Worm (Caenorhabditis elegans) whole organism, midembryonic: ENCODE measurements around the gene ceh-40.
"Not testable (repeated sequence)": the region's sequence is repeated elsewhere in the genome, so short reads cannot be mapped to it uniquely, and the experiment has no call there.

Experiments used
- T22C8.4 ChIP-seq: fragments of 200-800 bp; sonication (Bioruptor generic); IDR thresholded peaks from 2 replicates; pipeline ENCODE4 v1.3.6; 2022; ENCODE audit warnings: missing genetic modification characterization, missing compliant biosample characterization
- cog-1 ChIP-seq: sonication (generic microtip); optimal IDR thresholded peaks from 2 replicates; lab custom pipeline; 2016; ENCODE audit warnings: missing genetic modification characterization, missing compliant biosample characterization
- flt-1 ChIP-seq: fragments of 200-800 bp; sonication (Bioruptor generic); IDR thresholded peaks from 2 replicates; pipeline ENCODE4 v1.3.6; 2022; ENCODE audit warnings: missing genetic modification characterization, missing compliant biosample characterization
- klf-2 ChIP-seq: fragments of 200-800 bp; sonication (Bioruptor generic); conservative IDR thresholded peaks from 2 replicates; pipeline ENCODE4 v1.3.6; 2022; ENCODE audit warnings: missing genetic modification reagents, missing genetic modification characterization, missing compliant biosample characterization
- med-1 ChIP-seq: sonication (generic microtip); optimal IDR thresholded peaks from 2 replicates; lab custom pipeline; 2017; ENCODE audit warnings: missing genetic modification characterization, mild to moderate bottlenecking, missing compliant biosample characterization, antibody characterized with exemption, missing genetic modification reagents; ENCODE audit not compliant: insufficient read depth
- ref-1 ChIP-seq: fragments of 200-800 bp; sonication (Bioruptor generic); conservative IDR thresholded peaks from 2 replicates; pipeline ENCODE4 v1.3.6; 2022; ENCODE audit warnings: missing genetic modification reagents, missing genetic modification characterization, missing compliant biosample characterization
- tab-1 ChIP-seq: fragments of 200-800 bp; sonication (Bioruptor generic); IDR thresholded peaks from 2 replicates; pipeline ENCODE4 v1.3.6; 2022; ENCODE audit warnings: missing genetic modification characterization, missing compliant biosample characterization
- ztf-23 ChIP-seq: fragments of 200-800 bp; sonication (Bioruptor generic); IDR thresholded peaks from 2 replicates; pipeline ENCODE4 v1.3.6; 2022; ENCODE audit warnings: missing genetic modification reagents, missing genetic modification characterization, missing compliant biosample characterization
- ztf-29 ChIP-seq: fragments of 200-800 bp; sonication (Bioruptor generic); IDR thresholded peaks from 2 replicates; pipeline ENCODE4 v1.3.6; 2022; ENCODE audit warnings: missing genetic modification reagents, missing genetic modification characterization, missing compliant biosample characterization

The ceh-40 gene

ce11 chrX:12308045-12308499 is 12.5 kb downstream of the ceh-40 start, which contains the start of gene F17A2.16:
Gene F17A2.16, plus strand, starts transcription at chrX:12308449.
- not testable (repeated sequence) for TF ChIP-seq tab-1, ztf-29, ztf-23 (GFP tag; lab: Robert Waterston, UW)

DNA sequence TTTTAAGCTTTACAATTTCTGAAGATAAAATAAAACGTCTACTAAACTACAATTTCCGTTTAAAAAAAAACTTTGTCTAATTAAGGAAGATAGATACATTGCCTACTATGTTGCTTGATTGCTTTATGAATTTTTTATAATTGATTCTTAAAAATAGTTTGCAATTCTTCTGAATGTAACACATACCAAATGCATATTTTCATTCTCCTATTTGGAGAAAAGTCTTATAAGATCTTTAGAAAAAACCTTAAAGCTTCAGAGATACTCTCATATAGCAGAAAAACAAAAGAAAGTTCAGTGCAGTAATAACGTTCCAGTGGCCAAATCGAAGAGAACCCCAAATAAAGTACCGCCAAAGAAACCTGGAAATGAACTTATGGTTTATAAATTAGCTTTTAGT is 14.0 kb downstream of the ceh-40 start, which contains the start of gene phf-32:
TSS of gene phf-32 (plus strand) at position 301 of the 400 bp plus-strand sequence.
- TF ChIP-seq cog-1 (tag; lab: Kevin White, UChicago) (no peak), med-1 (no peak), T22C8.4 (GFP tag; lab: Robert Waterston, UW) (no peak), ztf-29 (GFP tag; lab: Robert Waterston, UW) (no peak), flt-1 (GFP tag; lab: Robert Waterston, UW) (no peak), ref-1 (GFP tag; lab: Robert Waterston, UW) (no peak), klf-2 (no peak), ztf-23 (GFP tag; lab: Robert Waterston, UW) (no peak), tab-1 (GFP tag; lab: Robert Waterston, UW) (no peak)

DNA sequence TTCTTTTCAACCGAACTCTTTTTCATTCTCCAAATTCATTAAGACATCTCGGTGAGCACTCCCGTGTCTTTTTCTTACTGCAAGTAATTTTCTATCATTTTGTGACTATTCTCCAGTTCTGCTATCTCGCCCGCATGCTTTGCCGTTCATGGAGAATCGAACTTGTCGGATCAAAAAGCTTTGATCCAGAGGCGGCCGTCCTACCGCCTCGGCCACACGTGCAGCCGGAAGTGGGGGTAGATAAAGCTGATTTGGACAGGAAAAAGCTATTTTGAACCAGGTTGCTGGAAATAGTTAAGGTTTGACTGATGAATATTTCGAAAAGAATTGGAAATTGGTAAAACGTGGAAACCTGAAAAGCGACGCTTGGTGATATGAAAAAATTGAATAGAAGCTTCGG is 16.3 kb downstream of the ceh-40 start:
- no peak for TF ChIP-seq cog-1 (tag; lab: Kevin White, UChicago)

- TF ChIP-seq tab-1, ref-1, ztf-29 (GFP tag; lab: Robert Waterston, UW): not testable (repeated sequence)
Measured at ce11 chrX:12302755-12303154, 17.8 kb downstream of the ceh-40 start, which contains the start of gene dot-1.3. Gene dot-1.3, minus strand, starts transcription at chrX:12302855.

- TF ChIP-seq ref-1 (GFP tag; lab: Robert Waterston, UW) (no peak), flt-1 (GFP tag; lab: Robert Waterston, UW) (no peak), ztf-29 (GFP tag; lab: Robert Waterston, UW) (no peak), klf-2 (no peak), ztf-23 (GFP tag; lab: Robert Waterston, UW) (no peak), T22C8.4 (GFP tag; lab: Robert Waterston, UW) (no peak), med-1 (no peak), tab-1 (GFP tag; lab: Robert Waterston, UW) (no peak), cog-1 (tag; lab: Kevin White, UChicago) (no peak)
Measured at ce11 chrX:12299834-12300233, 20.7 kb downstream of the ceh-40 start, which contains the start of gene W06D11.5. Gene W06D11.5, plus strand, starts transcription at chrX:12300134.

- TF ChIP-seq ztf-29 (GFP tag; lab: Robert Waterston, UW), result no peak
- no peak for TF ChIP-seq ref-1 (GFP tag; lab: Robert Waterston, UW)
- TF ChIP-seq med-1, result no peak
Measured at ce11 chrX:12298324-12298723, 22.3 kb downstream of the ceh-40 start, which contains the start of gene W06D11.3. Gene W06D11.3, plus strand, starts transcription at chrX:12298683.

DNA sequence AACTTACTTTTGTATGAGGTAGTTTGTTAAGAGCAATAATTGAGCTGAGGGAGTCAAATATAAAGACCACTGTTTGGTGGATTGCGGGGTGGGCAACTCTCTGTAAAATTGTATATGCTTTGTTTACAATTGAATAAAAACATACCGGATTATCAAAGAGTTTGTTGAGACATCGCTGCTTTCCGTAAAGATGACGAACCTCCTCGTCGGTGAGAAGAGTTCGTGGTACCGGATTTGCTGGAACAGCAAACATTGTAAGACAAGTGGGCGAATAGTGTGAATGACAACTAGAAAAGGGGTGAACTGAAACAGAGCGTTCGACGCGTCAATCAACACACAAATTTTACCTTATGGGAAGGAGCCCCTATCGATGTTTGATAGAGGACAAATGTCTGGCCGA is 24.2 kb downstream of the ceh-40 start, which contains the start of gene W06D11.2:
TSS of gene W06D11.2 (minus strand) at position 339 of the 400 bp plus-strand sequence.
- no peak for TF ChIP-seq ztf-29 (GFP tag; lab: Robert Waterston, UW)

DNA sequence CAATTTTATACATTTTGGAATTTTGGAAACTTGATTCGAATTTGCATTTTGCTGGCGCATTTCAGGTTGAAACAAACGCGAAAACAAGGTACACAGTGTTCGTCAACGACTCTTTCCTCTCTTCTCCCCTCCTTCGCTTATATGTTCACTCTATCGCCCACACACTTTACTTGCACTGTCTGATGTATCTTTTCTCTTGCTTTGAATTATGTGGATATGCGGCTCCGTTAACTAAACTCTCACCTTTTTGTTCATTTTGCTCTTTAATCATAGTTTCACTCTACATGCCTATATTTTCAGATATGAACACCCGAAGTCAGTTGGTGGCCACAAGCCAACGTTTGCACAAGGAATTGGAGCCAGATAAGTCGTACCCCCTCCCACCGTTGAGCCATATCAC is 26.3 kb downstream of the ceh-40 start, which contains the start of gene W06D11.1:
TSS of gene W06D11.1 (plus strand) at position 301 of the 400 bp plus-strand sequence.
- TF ChIP-seq T22C8.4 (GFP tag; lab: Robert Waterston, UW) (no peak), klf-2 (no peak), ref-1 (GFP tag; lab: Robert Waterston, UW) (no peak), tab-1 (GFP tag; lab: Robert Waterston, UW) (no peak), ztf-23 (GFP tag; lab: Robert Waterston, UW) (no peak), med-1 (no peak), cog-1 (tag; lab: Kevin White, UChicago) (no peak), ztf-29 (GFP tag; lab: Robert Waterston, UW) (no peak), flt-1 (GFP tag; lab: Robert Waterston, UW) (no peak)

ce11 chrX:12290539-12290938 is 30.0 kb downstream of the ceh-40 start, which contains the start of gene C04B4.4:
Gene C04B4.4, plus strand, starts transcription at chrX:12290839.
- no peak for TF ChIP-seq flt-1 (GFP tag; lab: Robert Waterston, UW)
- no peak for TF ChIP-seq cog-1 (tag; lab: Kevin White, UChicago)
- TF ChIP-seq klf-2, result no peak
- TF ChIP-seq ztf-23 (GFP tag; lab: Robert Waterston, UW), result no peak
- TF ChIP-seq med-1, result no peak
- TF ChIP-seq ref-1 (GFP tag; lab: Robert Waterston, UW), result no peak
- no peak for TF ChIP-seq tab-1 (GFP tag; lab: Robert Waterston, UW)
- no peak for TF ChIP-seq ztf-29 (GFP tag; lab: Robert Waterston, UW)
- TF ChIP-seq T22C8.4 (GFP tag; lab: Robert Waterston, UW), result no peak

DNA sequence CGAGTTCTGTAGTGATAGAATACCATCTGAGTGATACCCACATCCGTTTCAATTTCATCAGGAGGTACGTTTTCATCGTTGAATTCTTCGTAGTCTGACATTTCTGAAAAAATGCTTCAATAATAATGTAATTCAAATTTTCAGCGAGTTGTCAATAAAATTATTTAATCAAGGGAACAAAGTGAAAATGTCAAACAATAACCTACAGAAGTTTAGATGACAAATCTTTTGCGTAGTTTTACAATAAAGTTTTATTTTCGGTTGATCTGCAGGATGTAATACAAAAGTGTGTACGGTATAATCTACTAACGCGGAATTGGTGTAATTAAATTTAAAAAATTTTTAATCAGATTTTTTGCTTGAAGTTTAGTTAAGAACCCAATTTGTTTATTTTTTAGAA is 32.3 kb downstream of the ceh-40 start, which contains the start of gene C04B4.5:
TSS of gene C04B4.5 (minus strand) at position 101 of the 400 bp plus-strand sequence.
- TF ChIP-seq cog-1 (tag; lab: Kevin White, UChicago), result no peak
- TF ChIP-seq ztf-29 (GFP tag; lab: Robert Waterston, UW), result no peak
- TF ChIP-seq tab-1 (GFP tag; lab: Robert Waterston, UW), result no peak
- TF ChIP-seq flt-1 (GFP tag; lab: Robert Waterston, UW), result no peak
- no peak for TF ChIP-seq T22C8.4 (GFP tag; lab: Robert Waterston, UW)
- no peak for TF ChIP-seq klf-2
- no peak for TF ChIP-seq ref-1 (GFP tag; lab: Robert Waterston, UW)
- no peak for TF ChIP-seq med-1
- no peak for TF ChIP-seq ztf-23 (GFP tag; lab: Robert Waterston, UW)
